Fruit fly (Drosophila melanogaster): ENCODE results near the gene CG6999.
"Not testable (repeated sequence)": the region's sequence is repeated elsewhere in the genome, so short reads cannot be mapped to it uniquely, and the experiment has no call there.

CG6999 gene

dm6 chrX:9082600-9082999 lies 5.6 kb upstream of the CG6999 start, which contains the start of gene APC4 (continued):
- TF ChIP-seq CG8319 (GFP tag; optimal IDR thresholded peaks at IDR 0.05) (no peak), Ets96B (tag; optimal IDR thresholded peaks at IDR 0.05) (no peak), CG32006 (GFP tag; optimal IDR thresholded peaks at IDR 0.05) (peak; percentile 44), net (GFP tag; optimal IDR thresholded peaks at IDR 0.05) (no peak), CG6792 (GFP tag; optimal IDR thresholded peaks at IDR 0.05) (peak; percentile 8), Eip78C (GFP tag) (peak; percentile 80), CG6808 (GFP tag; optimal IDR thresholded peaks at IDR 0.05) (peak; percentile 38), ss (GFP tag; optimal IDR thresholded peaks at IDR 0.05) (peak; percentile 7 to 30), CG6163 (GFP tag; IDR thresholded peaks at IDR 0.05) (no peak), CG11762 (GFP tag; optimal IDR thresholded peaks at IDR 0.05; ENCODE audit: insufficient read depth) (no peak)

dm6 chrX:9085726-9086125 lies 2.4 kb upstream of the CG6999 start, which contains the start of gene CG32708:
CG32708 (plus strand) TSS chrX:9085932.
- TF ChIP-seq esn (GFP tag; optimal IDR thresholded peaks at IDR 0.05) (no peak), dsx (GFP tag; optimal IDR thresholded peaks at IDR 0.05; ENCODE audit: poor library complexity, severe bottlenecking) (peak; percentile 35), Eip78C (GFP tag) (peak; percentile 49)

DNA sequence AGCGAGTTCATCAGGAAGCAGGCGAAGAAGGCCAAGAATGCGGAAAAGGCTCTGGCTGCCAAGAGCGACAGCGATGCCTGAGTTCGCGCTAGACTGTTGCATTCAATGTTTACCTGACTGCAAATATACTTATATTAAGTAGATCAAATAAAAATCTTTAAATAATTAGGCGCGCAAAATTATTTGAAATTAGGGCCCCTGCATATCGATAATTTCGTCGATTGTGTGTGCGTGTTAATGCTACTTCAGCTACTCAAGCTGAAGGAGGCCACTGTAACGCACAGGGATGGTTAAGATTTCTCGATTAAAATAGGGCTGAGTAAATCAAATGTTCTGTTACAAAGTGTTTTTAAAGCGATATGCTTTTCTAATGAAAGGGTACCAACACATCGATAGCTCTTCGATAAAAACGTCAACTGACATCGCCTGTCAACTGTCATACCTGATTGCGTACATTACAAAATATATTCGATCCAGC lies 1.4 kb upstream of the CG6999 start, which contains the start of gene CG32706:
TSS of gene CG32706 (plus strand) at position 428 of the 478 bp plus-strand sequence.
- not testable (repeated sequence) for TF ChIP-seq CG11762 (GFP tag; optimal IDR thresholded peaks at IDR 0.05; ENCODE audit: insufficient read depth); net (GFP tag; optimal IDR thresholded peaks at IDR 0.05); fd85E (GFP tag; optimal IDR thresholded peaks at IDR 0.05)

DNA sequence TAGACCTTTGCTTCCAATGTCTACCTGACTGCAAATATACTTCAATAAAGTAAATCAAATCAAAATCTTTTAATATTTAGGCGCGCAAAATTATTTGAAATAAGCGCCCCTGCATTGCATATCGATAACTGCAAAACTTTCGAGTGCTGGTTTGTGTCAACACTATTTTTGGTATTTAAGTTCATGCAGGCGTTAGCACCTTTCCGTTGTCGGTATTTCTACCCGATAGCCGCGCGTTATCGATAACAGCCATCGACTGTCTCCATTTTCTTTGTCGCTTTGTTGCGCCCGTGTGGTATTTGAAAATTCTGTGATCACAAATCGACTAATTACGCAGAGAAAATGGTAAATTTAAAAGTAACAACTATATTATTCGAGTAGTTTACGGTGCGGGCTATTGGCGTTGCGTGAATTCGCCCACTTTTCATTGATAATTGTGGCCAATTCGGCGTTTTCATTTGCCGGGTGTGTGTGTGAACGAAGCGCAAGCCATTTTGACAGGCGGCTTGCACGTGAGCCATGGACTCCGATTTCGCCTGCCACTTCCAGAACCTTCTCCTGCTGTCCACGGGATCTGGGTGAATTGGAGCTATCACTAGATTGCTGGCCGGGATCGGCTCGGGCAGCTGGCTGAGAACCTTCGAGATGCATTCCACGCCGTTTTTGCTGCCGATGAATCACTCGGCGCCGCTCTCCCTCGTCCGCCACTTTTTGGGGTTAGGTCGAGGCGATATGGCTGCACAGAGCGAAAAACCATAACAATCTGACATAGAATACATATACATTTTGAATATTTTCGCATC lies 1.3 kb downstream of the CG6999 start, which contains the start of gene CCT2:
TSS of gene CCT2 (plus strand) at position 260 of the 803 bp plus-strand sequence.
- no peak for TF ChIP-seq cyc (GFP tag; optimal IDR thresholded peaks at IDR 0.05)
- peak; percentile 71 for TF ChIP-seq Sox14 (GFP tag; optimal IDR thresholded peaks at IDR 0.05)
- no peak for TF ChIP-seq CG3919 (GFP tag; optimal IDR thresholded peaks at IDR 0.05)
- no peak for TF ChIP-seq topi (GFP tag; optimal IDR thresholded peaks at IDR 0.05)
- no peak for TF ChIP-seq CG11762 (GFP tag; optimal IDR thresholded peaks at IDR 0.05; ENCODE audit: insufficient read depth)
- TF ChIP-seq CG3032 (tag; optimal IDR thresholded peaks at IDR 0.05), result no peak
- TF ChIP-seq CG8119 (GFP tag; IDR thresholded peaks at IDR 0.05), result no peak
- no peak for TF ChIP-seq CG11902 (GFP tag; optimal IDR thresholded peaks at IDR 0.05)
- no peak for TF ChIP-seq Met (GFP tag; optimal IDR thresholded peaks at IDR 0.05)
- no peak for TF ChIP-seq CG15336 (GFP tag; IDR thresholded peaks at IDR 0.05)
- no peak for TF ChIP-seq fkh (GFP tag; optimal IDR thresholded peaks at IDR 0.05)
- no peak for TF ChIP-seq fd59A (GFP tag; optimal IDR thresholded peaks at IDR 0.05)
- no peak for TF ChIP-seq Sox15 (GFP tag; optimal IDR thresholded peaks at IDR 0.05)
- TF ChIP-seq Hr39 (GFP tag; optimal IDR thresholded peaks at IDR 0.05), result no peak
- TF ChIP-seq dac (GFP tag; optimal IDR thresholded peaks at IDR 0.05), result no peak
- TF ChIP-seq fd85E (GFP tag; optimal IDR thresholded peaks at IDR 0.05), result no peak
- TF ChIP-seq Smox (GFP tag; optimal IDR thresholded peaks at IDR 0.05), result no peak
- TF ChIP-seq svp (GFP tag), result peak; percentile 88
- no peak for TF ChIP-seq vri (GFP tag; optimal IDR thresholded peaks at IDR 0.05)
- no peak for TF ChIP-seq ss (GFP tag; optimal IDR thresholded peaks at IDR 0.05)
- TF ChIP-seq Ets96B (tag; optimal IDR thresholded peaks at IDR 0.05), result no peak
- no peak for TF ChIP-seq CG10669 (GFP tag; optimal IDR thresholded peaks at IDR 0.05)
- TF ChIP-seq CG34406 (GFP tag; optimal IDR thresholded peaks at IDR 0.05), result no peak
- peak; percentile 23 for TF ChIP-seq CG6854 (GFP tag; optimal IDR thresholded peaks at IDR 0.05)
- TF ChIP-seq Eip75B (GFP tag; optimal IDR thresholded peaks at IDR 0.05), result no peak
- no peak for TF ChIP-seq eg (GFP tag; IDR thresholded peaks at IDR 0.05)
- no peak for TF ChIP-seq CG6792 (GFP tag; optimal IDR thresholded peaks at IDR 0.05)
- TF ChIP-seq esn (GFP tag; optimal IDR thresholded peaks at IDR 0.05), result peak; percentile 3
- no peak for TF ChIP-seq CG16779 (tag; optimal IDR thresholded peaks at IDR 0.05)
- TF ChIP-seq Lpt (GFP tag; optimal IDR thresholded peaks at IDR 0.05), result no peak
- no peak for TF ChIP-seq spab (GFP tag; optimal IDR thresholded peaks at IDR 0.05)
- no peak for TF ChIP-seq CG6276 (GFP tag; optimal IDR thresholded peaks at IDR 0.05)
- no peak for TF ChIP-seq acj6 (GFP tag; optimal IDR thresholded peaks at IDR 0.05)
- TF ChIP-seq achi (GFP tag; optimal IDR thresholded peaks at IDR 0.05), result peak; percentile 18
- no peak for TF ChIP-seq Ets21C (GFP tag; optimal IDR thresholded peaks at IDR 0.05)
- peak; percentile 51 for TF ChIP-seq Eip78C (GFP tag)

All from whole organism, prepupa.